Fruit fly (Drosophila melanogaster): Measurements from ENCODE around the gene CG6980.

Gene CG6980

DNA sequence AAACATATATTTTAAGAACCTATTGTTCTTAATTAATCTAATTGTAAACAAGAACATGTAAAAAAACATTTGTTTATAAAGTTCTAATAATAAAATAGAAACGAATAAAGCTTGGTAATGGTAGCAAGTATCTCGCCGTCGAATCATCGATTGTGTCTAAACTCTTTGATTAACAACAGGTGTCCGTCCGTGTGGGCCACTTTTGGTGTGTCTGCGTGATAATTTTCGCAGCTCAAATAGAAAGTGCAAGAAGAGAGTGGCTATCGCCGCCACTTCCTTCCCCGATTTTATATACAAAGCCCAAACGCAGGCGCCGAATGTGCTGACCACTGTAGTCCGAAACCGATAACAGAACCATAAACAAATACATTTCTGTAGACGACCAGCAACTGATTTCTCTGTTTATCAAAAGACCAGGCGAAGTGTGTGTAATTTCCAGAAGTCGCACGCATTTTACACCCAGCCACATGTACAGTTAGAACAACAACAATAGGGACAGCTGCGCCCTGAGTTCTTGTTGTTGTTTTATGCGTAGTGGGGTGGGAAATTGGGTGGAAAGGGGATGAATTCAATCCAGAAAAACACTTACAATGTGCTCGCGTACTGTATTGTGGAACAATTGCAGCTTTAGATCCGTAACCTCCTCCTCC, 5.7 kb downstream of the CG6980 start (continued):
- TF ChIP-seq Hr39 (optimal IDR thresholded peaks at IDR 0.05) (no peak), pros (GFP tag; optimal IDR thresholded peaks at IDR 0.05) (peak; percentile 34), ewg (GFP tag; optimal IDR thresholded peaks at IDR 0.05) (peak; percentile 68), Nf-YC (tag; optimal IDR thresholded peaks at IDR 0.05) (no peak), tio (GFP tag; optimal IDR thresholded peaks at IDR 0.05) (no peak), run (tag; optimal IDR thresholded peaks at IDR 0.05) (no peak), CG2889 (GFP tag; IDR thresholded peaks at IDR 0.05) (no peak), CG34224 (GFP tag; IDR thresholded peaks at IDR 0.05; ENCODE audit: partially characterized antibody) (no peak; the same call in 2 of the 3 replicates), Dbx (GFP tag; IDR thresholded peaks at IDR 0.05) (no peak), CG3407 (GFP tag; optimal IDR thresholded peaks at IDR 0.05) (no peak), cad (GFP tag; optimal IDR thresholded peaks at IDR 0.05) (peak; percentile 15), CG12769 (tag; optimal IDR thresholded peaks at IDR 0.05) (peak; percentile 4), eyg (GFP tag; optimal IDR thresholded peaks at IDR 0.05) (no peak), cg (GFP tag; optimal IDR thresholded peaks at IDR 0.05) (peak; percentile 4)

- peak; percentile 64 for TF ChIP-seq CG7556 (GFP tag; optimal IDR thresholded peaks at IDR 0.05)
- TF ChIP-seq Optix (GFP tag; IDR thresholded peaks at IDR 0.05): no peak
- peak; percentile 69 for TF ChIP-seq klu (GFP tag; IDR thresholded peaks at IDR 0.05)
- TF ChIP-seq E2f1 (GFP tag; IDR thresholded peaks at IDR 0.05): peak; percentile 43; the same call in 1 of the 2 replicates
- no peak for TF ChIP-seq CG1832 (GFP tag; optimal IDR thresholded peaks at IDR 0.05)
- TF ChIP-seq bcd (GFP tag; optimal IDR thresholded peaks at IDR 0.05): peak; percentile 53
- peak in 1 of 2 experiments; percentile 32 for TF ChIP-seq insv (GFP tag; optimal IDR thresholded peaks at IDR 0.05)
- TF ChIP-seq en (GFP tag; optimal IDR thresholded peaks at IDR 0.05): peak; percentile 25
- peak; percentile 11 for TF ChIP-seq CG11723 (GFP tag; optimal IDR thresholded peaks at IDR 0.05)
- TF ChIP-seq Nf-YC (tag; optimal IDR thresholded peaks at IDR 0.05): peak; percentile 75
- TF ChIP-seq CG4282 (GFP tag; optimal IDR thresholded peaks at IDR 0.05): no peak
- TF ChIP-seq sisA (GFP tag; IDR thresholded peaks at IDR 0.05): peak; percentile 62
- no peak for TF ChIP-seq Dfd (GFP tag; optimal IDR thresholded peaks at IDR 0.05)
- TF ChIP-seq lilli (GFP tag; optimal IDR thresholded peaks at IDR 0.05): peak; percentile 88
- peak; percentile 72 for TF ChIP-seq CG13775 (GFP tag; optimal IDR thresholded peaks at IDR 0.05)
- peak; percentile 81 for TF ChIP-seq CG17829 (tag; optimal IDR thresholded peaks at IDR 0.05)
- no peak for TF ChIP-seq dan (GFP tag; IDR thresholded peaks at IDR 0.05)
- peak; percentile 26 for TF ChIP-seq trh (GFP tag; optimal IDR thresholded peaks at IDR 0.05)
- peak; percentile 36 for TF ChIP-seq fd96Cb (tag; optimal IDR thresholded peaks at IDR 0.05)
- TF ChIP-seq CG9876 (GFP tag; optimal IDR thresholded peaks at IDR 0.05): no peak
- peak; percentile 62; the same call in 1 of the 2 replicates for TF ChIP-seq CG14441 (GFP tag; IDR thresholded peaks at IDR 0.05)
- peak; percentile 70 for TF ChIP-seq CG10147 (GFP tag; optimal IDR thresholded peaks at IDR 0.05)
- TF ChIP-seq jigr1 (GFP tag; IDR thresholded peaks at IDR 0.05): peak; percentile 36; the same call in 1 of the 3 replicates
- TF ChIP-seq crc (GFP tag; optimal IDR thresholded peaks at IDR 0.05): peak; percentile 32
- no peak for TF ChIP-seq hth (optimal IDR thresholded peaks at IDR 0.05)
- peak; percentile 95 for TF ChIP-seq Sry-δ (GFP tag; optimal IDR thresholded peaks at IDR 0.05)
- peak; percentile 78 for TF ChIP-seq CG16813 (GFP tag; IDR thresholded peaks at IDR 0.05; ENCODE audit: partially characterized antibody)
- TF ChIP-seq psq (GFP tag; optimal IDR thresholded peaks at IDR 0.05): peak; percentile 57
- peak; percentile 55; the same call in 1 of the 2 replicates for TF ChIP-seq ranshi (GFP tag; IDR thresholded peaks at IDR 0.05)
- peak; percentile 85 for TF ChIP-seq vvl (GFP tag; IDR thresholded peaks at IDR 0.05)
- TF ChIP-seq sens (GFP tag): peak; percentile 97
- peak; percentile 67 for TF ChIP-seq CG3281 (GFP tag; optimal IDR thresholded peaks at IDR 0.05)
- TF ChIP-seq tap (tag; optimal IDR thresholded peaks at IDR 0.05): no peak
- TF ChIP-seq sqz (GFP tag; optimal IDR thresholded peaks at IDR 0.05): no peak
- no peak for TF ChIP-seq MTF-1 (GFP tag; optimal IDR thresholded peaks at IDR 0.05; ENCODE audit: borderline replicate concordance)
- no peak for TF ChIP-seq ase (GFP tag; IDR thresholded peaks at IDR 0.05)
- peak; percentile 38 for TF ChIP-seq CTCF (GFP tag; optimal IDR thresholded peaks at IDR 0.05)
Observed at dm6 chr3R:24813637-24814301, 6.3 kb downstream of the CG6980 start, which contains the start of the genes lili and CG34150. TSS of gene lili (minus strand) at chr3R:24814012. TSS of gene CG34150 (plus strand) at chr3R:24814262.

Measured in whole organism, embryonic.